Fruit fly (Drosophila melanogaster): ENCODE measurements around the gene CG2256.

CG2256 gene

dm6 chrX:8113386-8114279 lies 26.6 kb upstream of the CG2256 start:
- TF ChIP-seq OdsH (GFP tag; optimal IDR thresholded peaks at IDR 0.05) = no peak
- TF ChIP-seq N (GFP tag; optimal IDR thresholded peaks at IDR 0.05) = no peak
- no peak for TF ChIP-seq CG9705 (GFP tag; optimal IDR thresholded peaks at IDR 0.05)
- no peak for TF ChIP-seq GATAd (GFP tag; optimal IDR thresholded peaks at IDR 0.05)
- no peak for TF ChIP-seq CG32264 (GFP tag; optimal IDR thresholded peaks at IDR 0.05)
- TF ChIP-seq dl (GFP tag; optimal IDR thresholded peaks at IDR 0.05; ENCODE audit: insufficient read depth in 1 of 2, partially characterized antibody in 2 of 2) = no peak
- peak; percentile 27 for TF ChIP-seq Hnf4 (GFP tag; optimal IDR thresholded peaks at IDR 0.05)
- TF ChIP-seq Sp1 (GFP tag; optimal IDR thresholded peaks at IDR 0.05) = no peak
- peak; percentile 29 for TF ChIP-seq sv (GFP tag; optimal IDR thresholded peaks at IDR 0.05)
- no peak for TF ChIP-seq Mio (GFP tag; optimal IDR thresholded peaks at IDR 0.05)
- TF ChIP-seq Rel (GFP tag; optimal IDR thresholded peaks at IDR 0.05) = no peak
- TF ChIP-seq Rel (tag; optimal IDR thresholded peaks at IDR 0.05) = peak; percentile 91
- TF ChIP-seq h (GFP tag; optimal IDR thresholded peaks at IDR 0.05) = peak; percentile 46
- TF ChIP-seq br (GFP tag; optimal IDR thresholded peaks at IDR 0.05) = peak; percentile 47
- no peak for TF ChIP-seq Hr78 (GFP tag; optimal IDR thresholded peaks at IDR 0.05)
- peak; percentile 36 for TF ChIP-seq psq (GFP tag; optimal IDR thresholded peaks at IDR 0.05)
- peak; percentile 42 for TF ChIP-seq fru (GFP tag; optimal IDR thresholded peaks at IDR 0.05)
- no peak for TF ChIP-seq lola (GFP tag; optimal IDR thresholded peaks at IDR 0.05)
- TF ChIP-seq woc (GFP tag; optimal IDR thresholded peaks at IDR 0.05) = no peak
- no peak for TF ChIP-seq pan (optimal IDR thresholded peaks at IDR 0.05)
- TF ChIP-seq ey (GFP tag; optimal IDR thresholded peaks at IDR 0.05) = peak; percentile 17
- TF ChIP-seq foxo (GFP tag; optimal IDR thresholded peaks at IDR 0.05) = peak in 1 of 2 experiments; percentile 58
- TF ChIP-seq rgr (GFP tag; optimal IDR thresholded peaks at IDR 0.05) = peak; percentile 33
- TF ChIP-seq usp (GFP tag; optimal IDR thresholded peaks at IDR 0.05) = no peak
- no peak for TF ChIP-seq dsf (GFP tag; optimal IDR thresholded peaks at IDR 0.05; ENCODE audit: borderline replicate concordance)
- TF ChIP-seq HLH106 (tag; optimal IDR thresholded peaks at IDR 0.05) = peak; percentile 22
- TF ChIP-seq Abd-B (GFP tag; optimal IDR thresholded peaks at IDR 0.05) = no peak

dm6 chrX:8112715-8113114 lies 25.7 kb upstream of the CG2256 start:
- TF ChIP-seq Dif (GFP tag; optimal IDR thresholded peaks at IDR 0.05; ENCODE audit: partially characterized antibody) = no peak
- no peak for TF ChIP-seq CrebA (GFP tag; optimal IDR thresholded peaks at IDR 0.05; ENCODE audit: borderline replicate concordance)
- no peak for TF ChIP-seq Abd-B (GFP tag; optimal IDR thresholded peaks at IDR 0.05)
- no peak for TF ChIP-seq Hr83 (GFP tag; optimal IDR thresholded peaks at IDR 0.05; ENCODE audit: poor library complexity, severe bottlenecking)
- TF ChIP-seq ey (GFP tag; optimal IDR thresholded peaks at IDR 0.05) = peak; percentile 53
- TF ChIP-seq woc (GFP tag; optimal IDR thresholded peaks at IDR 0.05) = no peak
- TF ChIP-seq dl (GFP tag; optimal IDR thresholded peaks at IDR 0.05; ENCODE audit: insufficient read depth in 1 of 2, partially characterized antibody in 2 of 2) = no peak
- TF ChIP-seq psq (GFP tag; optimal IDR thresholded peaks at IDR 0.05) = no peak
- no peak for TF ChIP-seq dmrt93B (GFP tag; optimal IDR thresholded peaks at IDR 0.05)
- TF ChIP-seq sage (GFP tag; optimal IDR thresholded peaks at IDR 0.05) = no peak
- no peak for TF ChIP-seq pan (optimal IDR thresholded peaks at IDR 0.05)
- no peak for TF ChIP-seq sv (GFP tag; optimal IDR thresholded peaks at IDR 0.05)
- no peak for TF ChIP-seq dsf (GFP tag; optimal IDR thresholded peaks at IDR 0.05; ENCODE audit: borderline replicate concordance)
- TF ChIP-seq tai (GFP tag; optimal IDR thresholded peaks at IDR 0.05) = no peak
- TF ChIP-seq brk (GFP tag; optimal IDR thresholded peaks at IDR 0.05) = no peak
- peak; percentile 27 for TF ChIP-seq Sp1 (GFP tag; optimal IDR thresholded peaks at IDR 0.05)
- peak in 1 of 2 experiments; percentile 58 for TF ChIP-seq foxo (GFP tag; optimal IDR thresholded peaks at IDR 0.05)
- no peak for TF ChIP-seq CG9705 (GFP tag; optimal IDR thresholded peaks at IDR 0.05)
- peak; percentile 40 for TF ChIP-seq Dfd (GFP tag; optimal IDR thresholded peaks at IDR 0.05)
- TF ChIP-seq br (GFP tag; optimal IDR thresholded peaks at IDR 0.05) = no peak
- TF ChIP-seq Mio (GFP tag; optimal IDR thresholded peaks at IDR 0.05) = no peak
- TF ChIP-seq h (GFP tag; optimal IDR thresholded peaks at IDR 0.05) = peak; percentile 11
- TF ChIP-seq Vsx2 (GFP tag; optimal IDR thresholded peaks at IDR 0.05; ENCODE audit: partially characterized antibody) = no peak
- TF ChIP-seq Jra (GFP tag; optimal IDR thresholded peaks at IDR 0.05) = no peak
- no peak for TF ChIP-seq CG32264 (GFP tag; optimal IDR thresholded peaks at IDR 0.05)
- TF ChIP-seq GATAd (GFP tag; optimal IDR thresholded peaks at IDR 0.05) = no peak
- TF ChIP-seq HLH106 (tag; optimal IDR thresholded peaks at IDR 0.05) = no peak
- peak; percentile 20 for TF ChIP-seq OdsH (GFP tag; optimal IDR thresholded peaks at IDR 0.05)
- peak; percentile 32 for TF ChIP-seq rgr (GFP tag; optimal IDR thresholded peaks at IDR 0.05)
- TF ChIP-seq fru (GFP tag; optimal IDR thresholded peaks at IDR 0.05) = peak; percentile 62
- no peak for TF ChIP-seq Hnf4 (GFP tag; optimal IDR thresholded peaks at IDR 0.05)
- no peak for TF ChIP-seq Myc (optimal IDR thresholded peaks at IDR 0.05)
- no peak for TF ChIP-seq usp (GFP tag; optimal IDR thresholded peaks at IDR 0.05)
- TF ChIP-seq jim (GFP tag; optimal IDR thresholded peaks at IDR 0.05) = no peak
- no peak for TF ChIP-seq Hr78 (GFP tag; optimal IDR thresholded peaks at IDR 0.05)
